Worm (Caenorhabditis elegans) whole organism, young adult: ENCODE data around the gene W02B3.4.

ENCODE experiments used
- B0019.2 ChIP-seq: fragments of 200-800 bp; sonication (Bioruptor generic); conservative IDR thresholded peaks from 2 replicates; pipeline ENCODE4 v1.3.6; 2022; ENCODE audit warnings: missing genetic modification reagents, missing genetic modification characterization, missing compliant biosample characterization
- B0035.1 ChIP-seq: sonication (generic microtip); optimal IDR thresholded peaks from 2 replicates; lab custom pipeline; 2016; ENCODE audit warnings: missing genetic modification characterization, mild to moderate bottlenecking, missing compliant biosample characterization, missing genotype, missing genetic modification reagents
- B0261.1 ChIP-seq: sonication (generic microtip); optimal IDR thresholded peaks from 2 replicates; lab custom pipeline; 2016; ENCODE audit warnings: mild to moderate bottlenecking, missing genetic modification characterization, moderate library complexity, missing compliant biosample characterization
- B0336.3 ChIP-seq: fragments of 200-800 bp; sonication (Bioruptor generic); IDR thresholded peaks from 2 replicates; pipeline ENCODE4 v1.3.6; 2022; ENCODE audit warnings: missing genetic modification characterization, missing compliant biosample characterization
- C06A6.2 ChIP-seq: fragments of 200-800 bp; sonication (Bioruptor generic); conservative IDR thresholded peaks from 2 replicates; pipeline ENCODE4 v1.3.6; 2022; ENCODE audit warnings: missing genetic modification characterization, missing compliant biosample characterization
- F52B5.7 ChIP-seq: sonication (generic microtip); optimal IDR thresholded peaks from 2 replicates; lab custom pipeline; 2016; ENCODE audit warnings: mild to moderate bottlenecking, missing genetic modification characterization, missing compliant biosample characterization
- F57A8.1 ChIP-seq: fragments of 200-800 bp; sonication (Bioruptor generic); optimal IDR thresholded peaks from 2 replicates; lab custom pipeline; 2018; ENCODE audit warnings: mild to moderate bottlenecking, missing genetic modification characterization, moderate library complexity, missing compliant biosample characterization
- Y56A3A.18 ChIP-seq: fragments of 200-800 bp; sonication (Bioruptor generic); IDR thresholded peaks from 2 replicates; pipeline ENCODE4 v1.3.6; 2022; ENCODE audit warnings: missing genetic modification reagents, missing genetic modification characterization, missing compliant biosample characterization
- Y79H2A.3 ChIP-seq: fragments of 200-800 bp; sonication (Bioruptor generic); conservative IDR thresholded peaks from 2 replicates; pipeline ENCODE4 v1.3.6; 2022; ENCODE audit warnings: missing genetic modification reagents, missing genetic modification characterization, missing compliant biosample characterization
- Y95B8A.8 ChIP-seq: fragments of 200-800 bp; sonication (Bioruptor generic); IDR thresholded peaks from 2 replicates; pipeline ENCODE4 v1.3.6; 2022; ENCODE audit warnings: missing genetic modification reagents, missing genetic modification characterization, missing compliant biosample characterization
- ama-1 ChIP-seq, 3 experiments: fragments of 150-350 bp in 1 of 3; sonication (generic microtip) in 2 of 3; optimal IDR thresholded peaks; 2 replicates each; lab custom pipeline; 2014 to 2018; ENCODE audit warnings: missing biosample characterization in 2 of 3, missing genetic modification characterization in 2 of 3, missing genetic modification reagents in 2 of 3
- aptf-2 ChIP-seq: fragments of 200-800 bp; sonication (Bioruptor generic); conservative IDR thresholded peaks from 2 replicates; pipeline ENCODE4 v1.3.6; 2022; ENCODE audit warnings: missing genetic modification reagents, missing genetic modification characterization, missing compliant biosample characterization
- aptf-3 ChIP-seq: fragments of 200-800 bp; sonication (Bioruptor generic); IDR thresholded peaks from 2 replicates; pipeline ENCODE4 v1.3.6; 2022; ENCODE audit warnings: missing genetic modification characterization, missing compliant biosample characterization
- atf-7 ChIP-seq: sonication (generic microtip); optimal IDR thresholded peaks from 2 replicates; lab custom pipeline; 2017; ENCODE audit warnings: mild to moderate bottlenecking, missing genetic modification characterization, missing compliant biosample characterization
- athp-1 ChIP-seq: sonication (generic microtip); optimal IDR thresholded peaks from 2 replicates; lab custom pipeline; 2017; ENCODE audit warnings: mild to moderate bottlenecking, missing genetic modification characterization, missing compliant biosample characterization
- attf-6 ChIP-seq: fragments of 200-800 bp; sonication (Bioruptor generic); IDR thresholded peaks from 2 replicates; pipeline ENCODE4 v1.3.6; 2022; ENCODE audit warnings: missing genetic modification reagents, missing genetic modification characterization, missing compliant biosample characterization
- bed-1 ChIP-seq: fragments of 200-800 bp; sonication (Bioruptor generic); IDR thresholded peaks from 2 replicates; pipeline ENCODE4 v1.3.6; 2022; ENCODE audit warnings: missing genetic modification reagents, missing genetic modification characterization, missing compliant biosample characterization
- ceh-40 ChIP-seq: fragments of 200-800 bp; sonication (Bioruptor generic); IDR thresholded peaks from 2 replicates; pipeline ENCODE4 v1.3.6; 2022; ENCODE audit warnings: missing genetic modification characterization, missing compliant biosample characterization
- ceh-58 ChIP-seq: fragments of 200-800 bp; sonication (Bioruptor generic); IDR thresholded peaks from 2 replicates; pipeline ENCODE4 v1.3.6; 2022; ENCODE audit warnings: missing genetic modification characterization, missing compliant biosample characterization
- chd-7 ChIP-seq: sonication (generic microtip); optimal IDR thresholded peaks from 2 replicates; lab custom pipeline; 2016; ENCODE audit warnings: mild to moderate bottlenecking, missing genetic modification characterization, moderate library complexity, missing compliant biosample characterization
- dpl-1 ChIP-seq: fragments of 150-350 bp; optimal IDR thresholded peaks from 2 replicates; lab custom pipeline; 2014; ENCODE audit warnings: missing biosample characterization, missing genetic modification reagents, missing genetic modification characterization
- egl-44 ChIP-seq: fragments of 200-800 bp; sonication (Bioruptor generic); IDR thresholded peaks from 2 replicates; pipeline ENCODE4 v1.3.6; 2022; ENCODE audit warnings: missing genetic modification reagents, missing genetic modification characterization, missing compliant biosample characterization
- ekl-4 ChIP-seq: fragments of 200-800 bp; sonication (Bioruptor generic); IDR thresholded peaks from 2 replicates; pipeline ENCODE4 v1.3.6; 2022; ENCODE audit warnings: missing genetic modification reagents, missing genetic modification characterization, missing compliant biosample characterization
- hlh-26 ChIP-seq: fragments of 200-800 bp; sonication (Bioruptor generic); conservative IDR thresholded peaks from 2 replicates; pipeline ENCODE4 v1.3.6; 2022; ENCODE audit warnings: missing genetic modification reagents, missing genetic modification characterization, missing compliant biosample characterization
- hsf-1 ChIP-seq: fragments of 200-800 bp; sonication (Bioruptor generic); IDR thresholded peaks from 2 replicates; pipeline ENCODE4 v1.3.6; 2022; ENCODE audit warnings: missing genetic modification reagents, missing genetic modification characterization, missing compliant biosample characterization
- lin-26 ChIP-seq: fragments of 200-800 bp; sonication (Bioruptor generic); IDR thresholded peaks from 2 replicates; pipeline ENCODE4 v1.3.6; 2022; ENCODE audit warnings: missing genetic modification reagents, missing genetic modification characterization, missing compliant biosample characterization
- lin-54 ChIP-seq: fragments of 200-800 bp; sonication (Bioruptor generic); optimal IDR thresholded peaks from 2 replicates; lab custom pipeline; 2018; ENCODE audit warnings: mild to moderate bottlenecking, missing genetic modification characterization, missing compliant biosample characterization
- lir-1 ChIP-seq: fragments of 200-800 bp; sonication (Bioruptor generic); conservative IDR thresholded peaks from 2 replicates; pipeline ENCODE4 v1.3.6; 2022; ENCODE audit warnings: missing genetic modification reagents, missing genetic modification characterization, missing compliant biosample characterization
- madf-10 ChIP-seq: sonication (generic microtip); optimal IDR thresholded peaks from 2 replicates; lab custom pipeline; 2016; ENCODE audit warnings: mild to moderate bottlenecking, missing genetic modification characterization, missing compliant biosample characterization
- madf-8 ChIP-seq: fragments of 200-800 bp; sonication (Bioruptor generic); conservative IDR thresholded peaks from 2 replicates; pipeline ENCODE4 v1.3.6; 2022; ENCODE audit warnings: missing genetic modification reagents, missing genetic modification characterization, missing compliant biosample characterization
- mcd-1 ChIP-seq: fragments of 200-800 bp; sonication (Bioruptor generic); IDR thresholded peaks from 2 replicates; pipeline ENCODE4 v1.3.6; 2022; ENCODE audit warnings: missing genetic modification reagents, missing genetic modification characterization, missing compliant biosample characterization
- mel-28 ChIP-seq: sonication (generic microtip); optimal IDR thresholded peaks from 2 replicates; lab custom pipeline; 2016; ENCODE audit warnings: borderline replicate concordance, mild to moderate bottlenecking, missing genetic modification characterization, missing compliant biosample characterization
- mes-4 ChIP-seq: sonication (generic microtip); optimal IDR thresholded peaks from 2 replicates; lab custom pipeline; 2016; ENCODE audit warnings: missing genotype, missing genetic modification characterization, missing compliant biosample characterization
- nhr-80 ChIP-seq: sonication (generic microtip); optimal IDR thresholded peaks from 2 replicates; lab custom pipeline; 2016; ENCODE audit warnings: missing genetic modification characterization, missing compliant biosample characterization
- sdz-38 ChIP-seq: sonication (generic microtip); optimal IDR thresholded peaks from 2 replicates; lab custom pipeline; 2016; ENCODE audit warnings: missing genotype, missing genetic modification characterization, missing compliant biosample characterization
- snpc-1.3 ChIP-seq: sonication (generic microtip); optimal IDR thresholded peaks from 2 replicates; lab custom pipeline; 2017; ENCODE audit warnings: missing genetic modification characterization, mild to moderate bottlenecking, missing compliant biosample characterization, antibody characterized with exemption, moderate library complexity, missing genotype, missing genetic modification reagents; ENCODE audit not compliant: insufficient read depth
- snpc-3.4 ChIP-seq: sonication (generic microtip); optimal IDR thresholded peaks from 2 replicates; lab custom pipeline; 2017; ENCODE audit warnings: missing genetic modification characterization, mild to moderate bottlenecking, missing compliant biosample characterization, antibody characterized with exemption, moderate library complexity, missing genotype, missing genetic modification reagents
- snpc-4 ChIP-seq, 5 experiments: fragments of 150-350 bp in 1 of 5; sonication (generic microtip) in 4 of 5; optimal IDR thresholded peaks; 2 replicates each; lab custom pipeline; 2014 to 2018; ENCODE audit warnings: missing genetic modification characterization in 5 of 5, missing biosample characterization in 3 of 5, antibody characterized with exemption in 2 of 5, mild to moderate bottlenecking in 2 of 5, missing compliant biosample characterization in 2 of 5, missing genotype in 2 of 5, moderate library complexity in 2 of 5, missing genetic modification reagents in 1 of 5
- tbp1 ChIP-seq: fragments of 200-800 bp; sonication (Bioruptor generic); optimal IDR thresholded peaks from 2 replicates; lab custom pipeline; 2018; ENCODE audit warnings: mild to moderate bottlenecking, missing genetic modification characterization, missing compliant biosample characterization
- tbx-9 ChIP-seq: sonication (generic microtip); optimal IDR thresholded peaks from 2 replicates; lab custom pipeline; 2016; ENCODE audit warnings: borderline replicate concordance, missing genetic modification characterization, inconsistent platforms, missing compliant biosample characterization
- unc-62 ChIP-seq: fragments of 150-350 bp; optimal IDR thresholded peaks from 2 replicates; lab custom pipeline; 2014; ENCODE audit warnings: missing biosample characterization, missing genetic modification reagents, missing genetic modification characterization
- zfh-2 ChIP-seq: fragments of 200-800 bp; sonication (Bioruptor generic); conservative IDR thresholded peaks from 2 replicates; pipeline ENCODE4 v1.3.6; 2022; ENCODE audit warnings: missing genetic modification reagents, missing genetic modification characterization, missing compliant biosample characterization
- zim-3 ChIP-seq: sonication (generic microtip); optimal IDR thresholded peaks from 2 replicates; lab custom pipeline; 2017; ENCODE audit warnings: mild to moderate bottlenecking, missing genetic modification characterization, moderate library complexity, missing compliant biosample characterization
- ztf-18 ChIP-seq: sonication (generic microtip); optimal IDR thresholded peaks from 2 replicates; lab custom pipeline; 2016; ENCODE audit warnings: missing genotype, mild to moderate bottlenecking, missing genetic modification characterization, missing compliant biosample characterization
- ztf-25 ChIP-seq: fragments of 200-800 bp; sonication (Bioruptor generic); IDR thresholded peaks from 2 replicates; pipeline ENCODE4 v1.3.6; 2022; ENCODE audit warnings: missing genetic modification reagents, missing genetic modification characterization, missing compliant biosample characterization
- ztf-28 ChIP-seq: fragments of 200-800 bp; sonication (Bioruptor generic); IDR thresholded peaks from 2 replicates; pipeline ENCODE4 v1.3.6; 2022; ENCODE audit warnings: missing genetic modification reagents, missing genetic modification characterization, missing compliant biosample characterization
- ztf-3 ChIP-seq: fragments of 200-800 bp; sonication (Bioruptor generic); optimal IDR thresholded peaks from 2 replicates; lab custom pipeline; 2018; ENCODE audit warnings: mild to moderate bottlenecking, missing genetic modification characterization, missing compliant biosample characterization

W02B3.4 gene

ce11 chrIII:698814-699213 is 15.6 kb upstream of the W02B3.4 start (continued):
- TF ChIP-seq snpc-1.3 (tag; lab: Kevin White, UChicago) (peak; percentile 30), mes-4 (tag; lab: Kevin White, UChicago) (peak; percentile 67), hsf-1 (GFP tag; lab: Robert Waterston, UW) (no peak; the same call in 1 of the 2 replicates), ceh-40 (GFP tag; lab: Robert Waterston, UW) (peak; percentile 84; the same call in 1 of the 2 replicates), ztf-18 (tag; lab: Kevin White, UChicago) (peak; percentile 78), B0035.1 (peak; percentile 21), ztf-28 (GFP tag; lab: Robert Waterston, UW) (no peak), snpc-3.4 (tag; lab: Kevin White, UChicago) (no peak), Y95B8A.8 (GFP tag; lab: Robert Waterston, UW) (no peak), aptf-2 (GFP tag; lab: Robert Waterston, UW) (no peak), athp-1 (tag; lab: Kevin White, UChicago) (peak; percentile 56), bed-1 (peak; percentile 68; the same call in 1 of the 2 replicates), F52B5.7 (peak; percentile 37), C06A6.2 (no peak), unc-62 (GFP tag; lab: Kevin White, UChicago) (no peak), snpc-4 (GFP tag; optimal IDR thresholded peaks at IDR 0.05; lab: Kevin White, UChicago) (no peak), snpc-4 (tag; optimal IDR thresholded peaks at IDR 0.05; lab: Kevin White, UChicago) (no peak), lin-26 (GFP tag; lab: Robert Waterston, UW) (peak; percentile 95), dpl-1 (GFP tag; lab: Kevin White, UChicago) (no peak), aptf-3 (GFP tag; lab: Robert Waterston, UW) (no peak), tbp1 (GFP tag; lab: Kevin White, UChicago) (peak; percentile 83), ama-1 (optimal IDR thresholded peaks at IDR 0.05; lab: Kevin White, UChicago) (no peak), ama-1 (GFP tag; optimal IDR thresholded peaks at IDR 0.05; lab: Kevin White, UChicago) (peak; percentile 40 to 43), Y79H2A.3 (0 out of 2 replicates have a peak, but pooled peaks have one; percentile 47), lir-1 (GFP tag; lab: Robert Waterston, UW) (no peak; the same call in 1 of the 2 replicates), sdz-38 (tag; lab: Kevin White, UChicago) (no peak), B0019.2 (GFP tag; lab: Robert Waterston, UW) (no peak), madf-8 (0 out of 2 replicates have a peak, but pooled peaks have one; percentile 10), Y56A3A.18 (GFP tag; lab: Robert Waterston, UW) (0 out of 2 replicates have a peak, but pooled peaks have one; percentile 43), tbx-9 (tag; lab: Kevin White, UChicago) (no peak), egl-44 (GFP tag; lab: Robert Waterston, UW) (peak; percentile 84), madf-10 (tag; lab: Kevin White, UChicago) (peak; percentile 6), mel-28 (tag; lab: Kevin White, UChicago) (no peak), zim-3 (tag; lab: Kevin White, UChicago) (peak; percentile 17), ztf-25 (GFP tag; lab: Robert Waterston, UW) (peak; percentile 58; the same call in 1 of the 2 replicates), hlh-26 (no peak), atf-7 (tag; lab: Kevin White, UChicago) (no peak), attf-6 (GFP tag; lab: Robert Waterston, UW) (0 out of 2 replicates have a peak, but pooled peaks have one; percentile 16), chd-7 (tag; lab: Kevin White, UChicago) (peak; percentile 71), F57A8.1 (peak; percentile 21), B0336.3 (GFP tag; lab: Robert Waterston, UW) (0 out of 2 replicates have a peak, but pooled peaks have one; percentile 51), ekl-4 (GFP tag; lab: Robert Waterston, UW) (peak; percentile 56; the same call in 1 of the 2 replicates), ztf-3 (GFP tag; lab: Kevin White, UChicago) (no peak), ceh-58 (GFP tag; lab: Robert Waterston, UW) (0 out of 2 replicates have a peak, but pooled peaks have one; percentile 79), mcd-1 (GFP tag; lab: Robert Waterston, UW) (peak; percentile 35; the same call in 1 of the 2 replicates), nhr-80 (tag; lab: Kevin White, UChicago) (peak; percentile 54), zfh-2 (peak; percentile 27; the same call in 1 of the 2 replicates), B0261.1 (peak; percentile 64), lin-54 (GFP tag; lab: Kevin White, UChicago) (peak; percentile 49)
